Fruit fly (Drosophila melanogaster): ENCODE results near the gene CG34417.

DNA sequence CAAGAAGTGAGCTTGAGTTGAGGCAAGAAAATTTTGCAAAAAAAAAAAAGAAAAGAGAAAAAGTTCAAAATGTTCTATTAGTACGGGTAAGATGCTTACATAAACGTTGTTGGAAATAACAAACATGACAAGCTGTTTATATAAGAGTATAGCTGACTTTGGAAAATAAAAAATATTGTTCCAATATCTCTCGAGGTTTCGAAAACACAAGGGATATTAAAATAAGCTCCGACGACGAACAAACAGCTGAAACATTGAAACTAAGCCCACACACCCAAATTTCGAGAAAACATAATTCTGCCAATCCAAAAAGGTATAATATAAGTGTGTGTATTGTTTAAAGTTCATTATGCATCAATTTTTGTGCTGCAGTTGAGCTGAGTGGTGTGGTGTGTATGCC lies 33.2 kb downstream of the CG34417 start:
- no peak for TF ChIP-seq Crg-1 (GFP tag; optimal IDR thresholded peaks at IDR 0.05)
- no peak for TF ChIP-seq cnc (optimal IDR thresholded peaks at IDR 0.05)

All from whole organism, adult.